Fruit fly (Drosophila melanogaster) whole organism, embryonic: ENCODE results near the gene Ir75d.
A peak's percentile ranks its signal among the peaks of the same experiment; 100 is the strongest.

ENCODE experiments used
- Abd-B ChIP-seq: fragments of 200-800 bp; sonication (Bioruptor generic); optimal IDR thresholded peaks from 2 replicates; lab custom pipeline; 2018; ENCODE audit warnings: missing biosample characterization, mild to moderate bottlenecking, missing genetic modification characterization, moderate library complexity
- CG10147 ChIP-seq: fragments of 200-800 bp; sonication (Bioruptor generic); optimal IDR thresholded peaks from 2 replicates; lab custom pipeline; 2019; ENCODE audit warnings: missing biosample characterization, mild to moderate bottlenecking, missing genetic modification characterization, moderate library complexity
- CG11085 ChIP-seq: fragments of 200-800 bp; sonication (Bioruptor generic); IDR thresholded peaks from 2 replicates; pipeline ENCODE4 v1.3.6; 2022; ENCODE audit warnings: missing biosample characterization, missing genetic modification characterization
- CG12219 ChIP-seq: fragments of 200-800 bp; sonication (Bioruptor generic); optimal IDR thresholded peaks from 3 replicates; lab custom pipeline; 2018; ENCODE audit warnings: missing biosample characterization, mild to moderate bottlenecking, missing genetic modification characterization
- CG12236 ChIP-seq: fragments of 200-800 bp; sonication (Bioruptor generic); optimal IDR thresholded peaks from 2 replicates; lab custom pipeline; 2016; ENCODE audit warnings: missing biosample characterization, missing genetic modification characterization
- CG17385 ChIP-seq: fragments of 200-800 bp; sonication (Bioruptor generic); optimal IDR thresholded peaks from 3 replicates; lab custom pipeline; 2018; ENCODE audit warnings: missing biosample characterization, mild to moderate bottlenecking, missing genetic modification characterization
- CG17612 ChIP-seq: fragments of 200-800 bp; sonication (Bioruptor generic); IDR thresholded peaks from 2 replicates; pipeline ENCODE4 v1.3.6; 2022; ENCODE audit warnings: missing biosample characterization, missing genetic modification characterization
- CG2116 ChIP-seq: fragments of 200-800 bp; sonication (Bioruptor generic); optimal IDR thresholded peaks from 3 replicates; lab custom pipeline; 2018; ENCODE audit warnings: missing biosample characterization, mild to moderate bottlenecking, missing genetic modification characterization
- CG2875 ChIP-seq: fragments of 200-800 bp; sonication (Bioruptor generic); optimal IDR thresholded peaks from 2 replicates; lab custom pipeline; 2017; ENCODE audit warnings: missing biosample characterization, mild to moderate bottlenecking, missing genetic modification characterization, missing genetic modification reagents
- CG30403 ChIP-seq: fragments of 200-800 bp; sonication (Bioruptor generic); optimal IDR thresholded peaks from 3 replicates; lab custom pipeline; 2016; ENCODE audit warnings: missing biosample characterization, missing genetic modification characterization
- CG32532 ChIP-seq: fragments of 200-800 bp; sonication (Bioruptor generic); IDR thresholded peaks from 2 replicates; pipeline ENCODE4 v1.3.6; 2022; ENCODE audit warnings: missing biosample characterization, missing genetic modification characterization
- CG34224 ChIP-seq: fragments of 200-800 bp; sonication (Bioruptor generic); IDR thresholded peaks from 3 replicates; pipeline ENCODE4 v1.3.6; 2022; ENCODE audit warnings: missing biosample characterization, missing genetic modification characterization; ENCODE audit not compliant: partially characterized antibody
- CG34376 ChIP-seq: fragments of 200-800 bp; sonication (Bioruptor generic); optimal IDR thresholded peaks from 2 replicates; lab custom pipeline; 2018; ENCODE audit warnings: missing biosample characterization, mild to moderate bottlenecking, missing genetic modification characterization
- CG4424 ChIP-seq: fragments of 200-800 bp; sonication (Bioruptor generic); optimal IDR thresholded peaks from 3 replicates; lab custom pipeline; 2016; ENCODE audit warnings: missing biosample characterization, missing genetic modification characterization
- CG5180 ChIP-seq: fragments of 200-800 bp; sonication (Bioruptor generic); optimal IDR thresholded peaks from 3 replicates; lab custom pipeline; 2017; ENCODE audit warnings: missing biosample characterization, missing genetic modification characterization, mild to moderate bottlenecking, moderate library complexity, missing genetic modification reagents
- CG6765 ChIP-seq: fragments of 200-800 bp; sonication (Bioruptor generic); optimal IDR thresholded peaks from 3 replicates; lab custom pipeline; 2017; ENCODE audit warnings: missing biosample characterization, mild to moderate bottlenecking, missing genetic modification characterization
- CG6791 ChIP-seq: fragments of 200-800 bp; sonication (Bioruptor generic); IDR thresholded peaks from 3 replicates; pipeline ENCODE4 v1.3.6; 2022; ENCODE audit warnings: missing biosample characterization, missing genetic modification characterization; ENCODE audit not compliant: partially characterized antibody
- CG8359 ChIP-seq: fragments of 200-800 bp; sonication (Bioruptor generic); optimal IDR thresholded peaks from 2 replicates; lab custom pipeline; 2017; ENCODE audit warnings: missing biosample characterization, mild to moderate bottlenecking, missing genetic modification characterization, borderline replicate concordance
- Dip2 ChIP-seq: fragments of 200-800 bp; sonication (Bioruptor generic); IDR thresholded peaks from 2 replicates; pipeline ENCODE4 v1.3.6; 2022; ENCODE audit warnings: missing biosample characterization, missing genetic modification characterization
- Doc3 ChIP-seq: fragments of 200-800 bp; sonication (Bioruptor generic); IDR thresholded peaks from 3 replicates; pipeline ENCODE4 v1.3.6; 2022; ENCODE audit warnings: missing biosample characterization, missing genetic modification characterization; ENCODE audit not compliant: partially characterized antibody
- GATAe ChIP-seq: fragments of 200-800 bp; sonication (Bioruptor generic); conservative IDR thresholded peaks from 2 replicates; pipeline ENCODE4 v1.3.6; 2022; ENCODE audit warnings: missing biosample characterization, missing genetic modification characterization
- Mrtf ChIP-seq: fragments of 200-800 bp; sonication (Bioruptor generic); IDR thresholded peaks from 3 replicates; pipeline ENCODE4 v1.3.6; 2022; ENCODE audit warnings: missing biosample characterization, missing genetic modification characterization
- NK7.1 ChIP-seq: fragments of 200-800 bp; sonication (Bioruptor generic); optimal IDR thresholded peaks from 3 replicates; lab custom pipeline; 2016; ENCODE audit warnings: missing biosample characterization, missing genetic modification characterization
- Pdp1 ChIP-seq, 2 experiments: fragments of 200-800 bp; sonication (Bioruptor generic); optimal IDR thresholded peaks; 3 replicates each; lab custom pipeline; 2016; ENCODE audit warnings: missing biosample characterization in 2 of 2, missing genetic modification characterization in 2 of 2, mild to moderate bottlenecking in 1 of 2, moderate library complexity in 1 of 2
- Ptx1 ChIP-seq: fragments of 200-800 bp; sonication (Bioruptor generic); IDR thresholded peaks from 2 replicates; pipeline ENCODE4 v1.3.6; 2022; ENCODE audit warnings: missing biosample characterization, missing genetic modification characterization
- Scr ChIP-seq: fragments of 200-800 bp; sonication (Bioruptor generic); IDR thresholded peaks from 2 replicates; pipeline ENCODE4 v1.3.6; 2022; ENCODE audit warnings: missing biosample characterization, missing genetic modification characterization; ENCODE audit not compliant: partially characterized antibody
- Stat92E ChIP-seq, 3 experiments: fragments of >200 bp in 2 of 3; fragments of 200-800 bp in 1 of 3; sonication (Bioruptor generic) in 1 of 3; optimal IDR thresholded peaks; 2 replicates each; lab custom pipeline; 2017 to 2019; ENCODE audit warnings: missing biosample characterization in 3 of 3, missing genetic modification characterization in 3 of 3, mild to moderate bottlenecking in 1 of 3, moderate library complexity in 1 of 3
- Trl ChIP-seq, 3 experiments: fragments of >200 bp in 2 of 3; fragments of 200-800 bp in 1 of 3; sonication (Bioruptor generic) in 1 of 3; optimal IDR thresholded peaks; 2 replicates in 1 of 3; 3 replicates in 2 of 3; lab custom pipeline; 2016 to 2017; ENCODE audit warnings: missing biosample characterization in 1 of 3, missing genetic modification characterization in 1 of 3
- ac ChIP-seq: fragments of 200-800 bp; sonication (Bioruptor generic); optimal IDR thresholded peaks from 3 replicates; lab custom pipeline; 2017; ENCODE audit warnings: missing biosample characterization, mild to moderate bottlenecking, missing genetic modification characterization
- cg ChIP-seq: fragments of 200-800 bp; sonication (Bioruptor generic); optimal IDR thresholded peaks from 3 replicates; lab custom pipeline; 2019; ENCODE audit warnings: missing biosample characterization, mild to moderate bottlenecking, missing genetic modification characterization, moderate library complexity
- chinmo ChIP-seq: fragments of 200-800 bp; sonication (Bioruptor generic); IDR thresholded peaks from 4 replicates; pipeline ENCODE4 v1.3.6; 2022; ENCODE audit warnings: missing biosample characterization, missing genetic modification characterization; ENCODE audit not compliant: partially characterized antibody
- gro ChIP-seq: fragments of 200-800 bp; sonication (Bioruptor generic); optimal IDR thresholded peaks from 2 replicates; lab custom pipeline; 2016; ENCODE audit warnings: missing biosample characterization, missing genetic modification characterization
- inv ChIP-seq: fragments of 200-800 bp; sonication (Bioruptor generic); IDR thresholded peaks from 2 replicates; pipeline ENCODE4 v1.3.6; 2022; ENCODE audit warnings: missing biosample characterization, missing genetic modification characterization; ENCODE audit not compliant: partially characterized antibody
- kay ChIP-seq: fragments of 200-800 bp; sonication (Bioruptor generic); optimal IDR thresholded peaks from 2 replicates; lab custom pipeline; 2016; ENCODE audit warnings: missing biosample characterization, missing genetic modification characterization
- kni ChIP-seq: fragments of 200-800 bp; sonication (Bioruptor generic); optimal IDR thresholded peaks from 3 replicates; lab custom pipeline; 2017; ENCODE audit warnings: mild to moderate bottlenecking, missing biosample characterization, missing genetic modification reagents, missing genetic modification characterization
- mirr ChIP-seq: fragments of 200-800 bp; sonication (Bioruptor generic); optimal IDR thresholded peaks from 3 replicates; lab custom pipeline; 2018; ENCODE audit warnings: missing biosample characterization, mild to moderate bottlenecking, missing genetic modification characterization
- nerfin-2 ChIP-seq: fragments of 200-800 bp; sonication (Bioruptor generic); IDR thresholded peaks from 2 replicates; pipeline ENCODE4 v1.3.6; 2022; ENCODE audit warnings: missing biosample characterization, missing genetic modification characterization; ENCODE audit not compliant: partially characterized antibody
- nom ChIP-seq: fragments of 200-800 bp; sonication (Bioruptor generic); optimal IDR thresholded peaks from 2 replicates; lab custom pipeline; 2017; ENCODE audit warnings: missing biosample characterization, missing genetic modification characterization, mild to moderate bottlenecking, moderate library complexity, missing genetic modification reagents
- pros ChIP-seq: fragments of 200-800 bp; sonication (Bioruptor generic); optimal IDR thresholded peaks from 3 replicates; lab custom pipeline; 2019; ENCODE audit warnings: missing biosample characterization, mild to moderate bottlenecking, missing genetic modification characterization, moderate library complexity
- sens ChIP-seq: fragments of 200-800 bp; sonication (Bioruptor generic); peaks from one replicate; lab custom pipeline; 2016; ENCODE audit warnings: missing biosample characterization, missing genetic modification characterization
- shn ChIP-seq: fragments of 200-800 bp; sonication (Bioruptor generic); optimal IDR thresholded peaks from 3 replicates; lab custom pipeline; 2016; ENCODE audit warnings: missing biosample characterization, missing genetic modification characterization
- sima ChIP-seq: fragments of 200-800 bp; sonication (Bioruptor generic); optimal IDR thresholded peaks from 2 replicates; lab custom pipeline; 2016; ENCODE audit warnings: missing biosample characterization, missing genetic modification characterization
- sr ChIP-seq: fragments of 200-800 bp; sonication (Bioruptor generic); IDR thresholded peaks from 3 replicates; pipeline ENCODE4 v1.3.6; 2022; ENCODE audit warnings: missing biosample characterization, missing genetic modification characterization
- ttk ChIP-seq: fragments of 200-800 bp; sonication (Bioruptor generic); IDR thresholded peaks from 2 replicates; pipeline ENCODE4 v2.1.2; 2022; ENCODE audit warnings: missing biosample characterization, missing genetic modification characterization

The Ir75d gene

DNA sequence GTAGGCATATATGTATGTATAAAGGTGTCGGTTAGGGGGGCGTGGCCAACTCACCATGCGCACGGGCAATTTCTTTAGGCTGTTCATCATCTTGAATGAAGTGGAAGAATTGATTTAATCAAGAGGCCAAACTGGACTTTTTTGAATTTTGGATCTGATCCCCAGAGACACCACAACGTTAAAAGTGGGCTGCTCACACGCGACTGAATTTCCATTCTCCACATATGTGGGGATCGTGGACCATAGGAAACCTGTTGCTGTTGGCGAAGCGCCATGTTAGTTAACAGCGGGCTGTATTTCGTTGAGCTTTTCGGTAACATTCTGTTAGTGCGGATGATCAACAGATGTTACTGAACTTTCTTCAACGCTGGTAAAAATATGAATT is 12.9 kb downstream of the Ir75d start, which contains the start of gene CG3902 (continued):
- peak; percentile 18 for TF ChIP-seq CG10147 (GFP tag; lab: Kevin White, UChicago)
- TF ChIP-seq sima = no peak
- TF ChIP-seq inv = no peak
- peak; percentile 56 for TF ChIP-seq gro
- TF ChIP-seq CG12236 (GFP tag; lab: Kevin White, UChicago) = no peak
- TF ChIP-seq NK7.1 (GFP tag; lab: Kevin White, UChicago) = no peak
- peak; percentile 28 for TF ChIP-seq CG17385 (GFP tag; lab: Kevin White, UChicago)
- TF ChIP-seq Dip2 (GFP tag; lab: Robert Waterston, UW) = no peak
- peak; percentile 72 for TF ChIP-seq CG34376 (GFP tag; lab: Kevin White, UChicago)
- TF ChIP-seq Ptx1 (GFP tag; lab: Robert Waterston, UW) = no peak
- TF ChIP-seq Stat92E (GFP tag; optimal IDR thresholded peaks at IDR 0.05; lab: Kevin White, UChicago) = peak in 1 of 3 experiments; percentile 23
- no peak for TF ChIP-seq CG2875 (GFP tag; lab: Kevin White, UChicago)
- TF ChIP-seq mirr (GFP tag; lab: Kevin White, UChicago) = peak; percentile 12
- TF ChIP-seq ac (GFP tag; lab: Kevin White, UChicago) = no peak
- no peak for TF ChIP-seq CG4424 (GFP tag; lab: Kevin White, UChicago)

- peak; percentile 12 for TF ChIP-seq sens (GFP tag; lab: Kevin White, UChicago)
- no peak for TF ChIP-seq sr (GFP tag; lab: Robert Waterston, UW)
- TF ChIP-seq CG17612 (GFP tag; lab: Robert Waterston, UW) = 0 out of 2 replicates have a peak, but pooled peaks have one; percentile 11
- peak; percentile 5 for TF ChIP-seq cg (GFP tag; lab: Kevin White, UChicago)
- peak; percentile 32 for TF ChIP-seq kni (GFP tag; lab: Kevin White, UChicago)
- TF ChIP-seq Pdp1 (GFP tag; optimal IDR thresholded peaks at IDR 0.05; lab: Kevin White, UChicago) = peak in 1 of 2 experiments; percentile 97
- TF ChIP-seq pros (GFP tag; lab: Kevin White, UChicago) = no peak
- peak; percentile 44; the same call in 1 of the 2 replicates for TF ChIP-seq GATAe (GFP tag; lab: Robert Waterston, UW)
- no peak for TF ChIP-seq Mrtf (GFP tag; lab: Robert Waterston, UW)
- TF ChIP-seq CG30403 (GFP tag; lab: Kevin White, UChicago) = no peak
- no peak for TF ChIP-seq ttk (GFP tag; lab: Robert Waterston, UW)
- no peak for TF ChIP-seq CG2116 (GFP tag; lab: Kevin White, UChicago)
- TF ChIP-seq nom (GFP tag; lab: Kevin White, UChicago) = peak; percentile 12
Measured at dm6 chr3L:18897459-18898085, 13.4 kb downstream of the Ir75d start.

DNA sequence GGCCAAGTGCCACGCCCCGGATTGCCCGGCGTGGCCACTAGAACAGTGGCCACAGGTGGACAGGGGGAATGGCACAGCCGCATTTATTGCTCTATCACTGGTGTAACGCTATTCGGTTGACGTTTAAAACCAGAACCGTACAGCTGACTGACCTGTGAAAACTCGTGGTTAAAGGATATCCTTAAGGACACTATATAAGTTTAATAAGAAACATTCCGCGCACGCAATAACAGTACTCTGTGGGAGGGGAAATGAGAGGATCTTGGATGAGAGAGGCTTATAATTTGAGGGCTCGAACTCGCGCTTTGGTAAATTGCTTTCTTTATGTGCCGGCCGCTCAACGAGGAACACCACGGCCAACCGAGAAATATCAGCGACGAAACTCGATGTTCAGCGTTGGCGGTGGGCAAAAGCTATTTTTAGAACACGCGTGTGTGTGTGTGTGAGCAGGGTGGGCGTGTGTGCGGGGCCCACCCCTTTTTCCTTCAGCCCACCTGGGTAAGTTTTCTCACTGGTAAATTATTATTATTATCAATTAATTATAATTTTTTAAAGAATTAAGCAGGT is 14.6 kb downstream of the Ir75d start:
- peak; percentile 32; the same call in 1 of the 2 replicates for TF ChIP-seq Scr (GFP tag; lab: Robert Waterston, UW)
- TF ChIP-seq Doc3 (GFP tag; lab: Robert Waterston, UW) = 0 out of 3 replicates have a peak, but pooled peaks have one; percentile 34
- TF ChIP-seq CG11085 (GFP tag; lab: Robert Waterston, UW) = 0 out of 2 replicates have a peak, but pooled peaks have one; percentile 7
- TF ChIP-seq CG6765 = no peak
- TF ChIP-seq Trl (optimal IDR thresholded peaks at IDR 0.05; lab: Kevin White, UChicago) = peak in 1 of 2 experiments; percentile 6
- no peak for TF ChIP-seq Trl (GFP tag; optimal IDR thresholded peaks at IDR 0.05; lab: Kevin White, UChicago)
- TF ChIP-seq nerfin-2 (GFP tag; lab: Robert Waterston, UW) = peak; percentile 52; the same call in 1 of the 2 replicates
- TF ChIP-seq chinmo (GFP tag; lab: Robert Waterston, UW) = peak; percentile 58; the same call in 1 of the 4 replicates
- peak; percentile 34 for TF ChIP-seq cg (GFP tag; lab: Kevin White, UChicago)
- TF ChIP-seq CG34224 (GFP tag; lab: Robert Waterston, UW) = 0 out of 3 replicates have a peak, but pooled peaks have one; percentile 16
- TF ChIP-seq CG6791 = 0 out of 3 replicates have a peak, but pooled peaks have one; percentile 19
- TF ChIP-seq CG5180 (GFP tag; lab: Kevin White, UChicago) = no peak
- TF ChIP-seq CG12219 (GFP tag; lab: Kevin White, UChicago) = no peak
- TF ChIP-seq NK7.1 (GFP tag; lab: Kevin White, UChicago) = no peak
- TF ChIP-seq shn (GFP tag; lab: Kevin White, UChicago) = no peak
- no peak for TF ChIP-seq kay (GFP tag; lab: Kevin White, UChicago)
- TF ChIP-seq CG32532 (GFP tag; lab: Robert Waterston, UW) = no peak
- no peak for TF ChIP-seq CG8359 (GFP tag; lab: Kevin White, UChicago)
- TF ChIP-seq Abd-B (GFP tag; lab: Kevin White, UChicago) = no peak
